Worm (Caenorhabditis elegans) whole organism, mixed stage, embryonic: ENCODE data around the gene Y62H9A.3.

Experiments
- M03D4.4 ChIP-seq: sonication (generic microtip); optimal IDR thresholded peaks from 2 replicates; lab custom pipeline; 2017; ENCODE audit warnings: mild to moderate bottlenecking, missing genetic modification characterization, missing compliant biosample characterization
- bed-3 ChIP-seq: fragments of 200-800 bp; sonication (Bioruptor generic); optimal IDR thresholded peaks from 3 replicates; lab custom pipeline; 2018; ENCODE audit warnings: mild to moderate bottlenecking, missing genetic modification characterization, moderate library complexity, missing compliant biosample characterization
- blmp-1 ChIP-seq: fragments of 150-350 bp; optimal IDR thresholded peaks from 2 replicates; lab custom pipeline; 2014; ENCODE audit warnings: missing biosample characterization, missing genetic modification characterization
- ceh-43 ChIP-seq: fragments of 200-800 bp; sonication (Bioruptor generic); optimal IDR thresholded peaks from 2 replicates; lab custom pipeline; 2018; ENCODE audit warnings: mild to moderate bottlenecking, missing genetic modification characterization, moderate library complexity, missing compliant biosample characterization
- ceh-83 ChIP-seq: fragments of 200-800 bp; sonication (Bioruptor generic); optimal IDR thresholded peaks from 2 replicates; lab custom pipeline; 2018; ENCODE audit warnings: mild to moderate bottlenecking, missing genetic modification characterization, missing compliant biosample characterization
- ces-1 ChIP-seq: fragments of 150-350 bp; optimal IDR thresholded peaks from 2 replicates; lab custom pipeline; 2014; ENCODE audit warnings: missing biosample characterization, missing genetic modification reagents, missing genetic modification characterization
- cnd-1 ChIP-seq: fragments of 200-800 bp; sonication (Bioruptor generic); optimal IDR thresholded peaks from 2 replicates; lab custom pipeline; 2018; ENCODE audit warnings: mild to moderate bottlenecking, missing genetic modification characterization, missing compliant biosample characterization
- drap-1 ChIP-seq: fragments of 200-800 bp; sonication (Bioruptor generic); optimal IDR thresholded peaks from 3 replicates; lab custom pipeline; 2018; ENCODE audit warnings: mild to moderate bottlenecking, missing genetic modification characterization, missing compliant biosample characterization
- elt-1 ChIP-seq: sonication (generic microtip); optimal IDR thresholded peaks from 2 replicates; lab custom pipeline; 2017; ENCODE audit warnings: missing genetic modification characterization, mild to moderate bottlenecking, missing compliant biosample characterization, antibody characterized with exemption, moderate library complexity, borderline replicate concordance; ENCODE audit not compliant: insufficient read depth
- elt-3 ChIP-seq: fragments of 150-350 bp; optimal IDR thresholded peaks from 2 replicates; lab custom pipeline; 2014; ENCODE audit warnings: missing biosample characterization, missing genetic modification characterization
- flh-1 ChIP-seq: fragments of 200-800 bp; sonication (Bioruptor generic); optimal IDR thresholded peaks from 2 replicates; lab custom pipeline; 2018; ENCODE audit warnings: mild to moderate bottlenecking, missing genetic modification characterization, moderate library complexity, missing compliant biosample characterization
- ham-2 ChIP-seq: fragments of 200-800 bp; sonication (Bioruptor generic); optimal IDR thresholded peaks from 2 replicates; lab custom pipeline; 2018; ENCODE audit warnings: mild to moderate bottlenecking, missing genetic modification characterization, missing compliant biosample characterization
- lin-13 ChIP-seq: fragments of 150-350 bp; optimal IDR thresholded peaks from 2 replicates; lab custom pipeline; 2014; ENCODE audit warnings: missing biosample characterization, missing genetic modification characterization
- lin-32 ChIP-seq: fragments of 200-800 bp; sonication (Bioruptor generic); optimal IDR thresholded peaks from 2 replicates; lab custom pipeline; 2018; ENCODE audit warnings: mild to moderate bottlenecking, missing genetic modification characterization, missing compliant biosample characterization
- lsy-2 ChIP-seq: fragments of 150-350 bp; optimal IDR thresholded peaks from 2 replicates; lab custom pipeline; 2014; ENCODE audit warnings: missing biosample characterization, missing genetic modification characterization
- mab-5 ChIP-seq: fragments of 150-350 bp; optimal IDR thresholded peaks from 2 replicates; lab custom pipeline; 2014; ENCODE audit warnings: missing biosample characterization, missing genetic modification characterization
- mls-2 ChIP-seq: sonication (generic microtip); optimal IDR thresholded peaks from 2 replicates; lab custom pipeline; 2016; ENCODE audit warnings: mild to moderate bottlenecking, missing genetic modification characterization, moderate library complexity, missing compliant biosample characterization
- nhr-12 ChIP-seq: fragments of 150-350 bp; optimal IDR thresholded peaks from 2 replicates; lab custom pipeline; 2014; ENCODE audit warnings: missing biosample characterization, missing genetic modification characterization
- nhr-237 ChIP-seq: fragments of 150-350 bp; optimal IDR thresholded peaks from 2 replicates; lab custom pipeline; 2014; ENCODE audit warnings: missing biosample characterization, missing genetic modification characterization
- nhr-28 ChIP-seq: fragments of 150-350 bp; optimal IDR thresholded peaks from 2 replicates; lab custom pipeline; 2014; ENCODE audit warnings: missing biosample characterization, missing genetic modification characterization
- nhr-76 ChIP-seq: sonication (generic microtip); optimal IDR thresholded peaks from 2 replicates; lab custom pipeline; 2017; ENCODE audit warnings: missing biosample characterization, missing genetic modification characterization
- pha-4 ChIP-seq: fragments of 150-350 bp; optimal IDR thresholded peaks from 2 replicates; lab custom pipeline; 2018; ENCODE audit warnings: missing biosample characterization, missing genetic modification reagents, missing genetic modification characterization
- sem-2 ChIP-seq: fragments of 200-800 bp; sonication (Bioruptor generic); optimal IDR thresholded peaks from 2 replicates; lab custom pipeline; 2018; ENCODE audit warnings: mild to moderate bottlenecking, missing genetic modification characterization, missing compliant biosample characterization
- sptf-1 ChIP-seq: sonication (generic microtip); optimal IDR thresholded peaks from 2 replicates; lab custom pipeline; 2017; ENCODE audit warnings: mild to moderate bottlenecking, missing genetic modification characterization, moderate library complexity, missing compliant biosample characterization
- tbx-8 ChIP-seq: fragments of 200-800 bp; sonication (Bioruptor generic); optimal IDR thresholded peaks from 2 replicates; lab custom pipeline; 2018; ENCODE audit warnings: mild to moderate bottlenecking, missing genetic modification characterization, moderate library complexity, missing compliant biosample characterization
- unc-39 ChIP-seq: fragments of 150-350 bp; optimal IDR thresholded peaks from 2 replicates; lab custom pipeline; 2014; ENCODE audit warnings: missing biosample characterization, missing genetic modification characterization
- unc-62 ChIP-seq: fragments of 150-350 bp; optimal IDR thresholded peaks from 2 replicates; lab custom pipeline; 2014; ENCODE audit warnings: missing biosample characterization, missing genetic modification reagents, missing genetic modification characterization
- ztf-11 ChIP-seq: fragments of 150-350 bp; optimal IDR thresholded peaks from 2 replicates; lab custom pipeline; 2014; ENCODE audit warnings: missing biosample characterization, missing genetic modification characterization

Y62H9A.3 gene

ce11 chrX:11879871-11880270, at the start of gene Y62H9A.3, which contains the start of gene Y62H9A.4:
Gene Y62H9A.3, minus strand, starts transcription at chrX:11879971.
Gene Y62H9A.4, plus strand, starts transcription at chrX:11880126.
- TF ChIP-seq cnd-1 (no peak), flh-1 (GFP tag; lab: Kevin White, UChicago) (no peak), lsy-2 (tag; lab: Kevin White, UChicago) (no peak), nhr-28 (tag; lab: Kevin White, UChicago) (no peak), bed-3 (GFP tag; lab: Kevin White, UChicago) (no peak), elt-1 (tag; lab: Kevin White, UChicago) (no peak), unc-62 (GFP tag; lab: Kevin White, UChicago) (no peak), ceh-83 (GFP tag; lab: Kevin White, UChicago) (no peak), M03D4.4 (tag; lab: Kevin White, UChicago) (no peak), drap-1 (GFP tag; lab: Kevin White, UChicago) (no peak)

- TF ChIP-seq lsy-2 (tag; lab: Kevin White, UChicago): no peak
- no peak for TF ChIP-seq unc-39
- no peak for TF ChIP-seq lin-32
- no peak for TF ChIP-seq sem-2 (GFP tag; lab: Kevin White, UChicago)
- TF ChIP-seq bed-3 (GFP tag; lab: Kevin White, UChicago): no peak
- no peak for TF ChIP-seq mls-2 (tag; lab: Kevin White, UChicago)
- no peak for TF ChIP-seq blmp-1 (tag; lab: Kevin White, UChicago)
- TF ChIP-seq tbx-8 (GFP tag; lab: Kevin White, UChicago): no peak
- no peak for TF ChIP-seq pha-4 (tag; lab: Kevin White, UChicago)
- no peak for TF ChIP-seq ceh-43
- no peak for TF ChIP-seq elt-1 (tag; lab: Kevin White, UChicago)
- no peak for TF ChIP-seq nhr-76 (tag; lab: Kevin White, UChicago)
Measured at ce11 chrX:11927585-11927984, 47.8 kb upstream of the Y62H9A.3 start, which contains the start of gene F55G7.4. Gene F55G7.4, plus strand, starts transcription at chrX:11927885.

- TF ChIP-seq ham-2 (GFP tag; lab: Kevin White, UChicago): no peak
- TF ChIP-seq ces-1 (GFP tag; lab: Kevin White, UChicago): no peak
- no peak for TF ChIP-seq elt-1 (tag; lab: Kevin White, UChicago)
Measured at ce11 chrX:11925243-11925642, 45.5 kb upstream of the Y62H9A.3 start.

- peak; percentile 9 for TF ChIP-seq nhr-237 (tag; lab: Kevin White, UChicago)
- no peak for TF ChIP-seq nhr-28 (tag; lab: Kevin White, UChicago)
Measured at ce11 chrX:11924158-11924557, 44.4 kb upstream of the Y62H9A.3 start, which contains the start of gene F55G7.1. Gene F55G7.1, plus strand, starts transcription at chrX:11924433.

- TF ChIP-seq elt-3 (tag; lab: Kevin White, UChicago) (no peak), M03D4.4 (tag; lab: Kevin White, UChicago) (no peak), pha-4 (tag; lab: Kevin White, UChicago) (no peak)
- TF ChIP-seq, all 35 proteins: peak for 0
Measured at ce11 chrX:11920723-11921283, 41.0 kb upstream of the Y62H9A.3 start, which contains the start of gene Y62H9A.14. Gene Y62H9A.14, plus strand, starts transcription at chrX:11921233.

- TF ChIP-seq elt-1 (tag; lab: Kevin White, UChicago) (no peak), nhr-12 (tag; lab: Kevin White, UChicago) (no peak), sptf-1 (tag; lab: Kevin White, UChicago) (no peak), mls-2 (tag; lab: Kevin White, UChicago) (no peak), ztf-11 (tag; lab: Kevin White, UChicago) (no peak), mab-5 (tag; lab: Kevin White, UChicago) (no peak), cnd-1 (no peak), ham-2 (GFP tag; lab: Kevin White, UChicago) (no peak), pha-4 (tag; lab: Kevin White, UChicago) (no peak), blmp-1 (tag; lab: Kevin White, UChicago) (no peak), lin-13 (tag; lab: Kevin White, UChicago) (no peak), sem-2 (GFP tag; lab: Kevin White, UChicago) (no peak), tbx-8 (GFP tag; lab: Kevin White, UChicago) (no peak), nhr-76 (tag; lab: Kevin White, UChicago) (no peak), unc-39 (no peak)
Measured at ce11 chrX:11917994-11918393, 38.2 kb upstream of the Y62H9A.3 start, which contains the start of gene Y62H9A.16. Gene Y62H9A.16, plus strand, starts transcription at chrX:11918294.
